Worm (Caenorhabditis elegans) whole organism, mixed stage, embryonic: ENCODE data around the gene ZK105.5.
A peak's percentile ranks its signal among the peaks of the same experiment; 100 is the strongest.

ENCODE experiments used
- elt-3 ChIP-seq: fragments of 150-350 bp; optimal IDR thresholded peaks from 2 replicates; lab custom pipeline; 2014; ENCODE audit warnings: missing biosample characterization, missing genetic modification characterization
- hlh-1 ChIP-seq: fragments of 150-350 bp; optimal IDR thresholded peaks from 2 replicates; lab custom pipeline; 2014; ENCODE audit warnings: missing biosample characterization, missing genetic modification reagents, missing genetic modification characterization
- lin-13 ChIP-seq: fragments of 150-350 bp; optimal IDR thresholded peaks from 2 replicates; lab custom pipeline; 2014; ENCODE audit warnings: missing biosample characterization, missing genetic modification characterization
- lin-32 ChIP-seq: fragments of 200-800 bp; sonication (Bioruptor generic); optimal IDR thresholded peaks from 2 replicates; lab custom pipeline; 2018; ENCODE audit warnings: mild to moderate bottlenecking, missing genetic modification characterization, missing compliant biosample characterization
- mab-5 ChIP-seq: fragments of 150-350 bp; optimal IDR thresholded peaks from 2 replicates; lab custom pipeline; 2014; ENCODE audit warnings: missing biosample characterization, missing genetic modification characterization
- mep-1 ChIP-seq: fragments of 150-350 bp; optimal IDR thresholded peaks from 2 replicates; lab custom pipeline; 2017; ENCODE audit warnings: missing biosample characterization, missing genetic modification reagents, missing genetic modification characterization, inconsistent platforms
- nhr-12 ChIP-seq: fragments of 150-350 bp; optimal IDR thresholded peaks from 2 replicates; lab custom pipeline; 2014; ENCODE audit warnings: missing biosample characterization, missing genetic modification characterization
- nhr-237 ChIP-seq: fragments of 150-350 bp; optimal IDR thresholded peaks from 2 replicates; lab custom pipeline; 2014; ENCODE audit warnings: missing biosample characterization, missing genetic modification characterization
- nhr-28 ChIP-seq: fragments of 150-350 bp; optimal IDR thresholded peaks from 2 replicates; lab custom pipeline; 2014; ENCODE audit warnings: missing biosample characterization, missing genetic modification characterization
- nhr-76 ChIP-seq: sonication (generic microtip); optimal IDR thresholded peaks from 2 replicates; lab custom pipeline; 2017; ENCODE audit warnings: missing biosample characterization, missing genetic modification characterization
- tbx-8 ChIP-seq: fragments of 200-800 bp; sonication (Bioruptor generic); optimal IDR thresholded peaks from 2 replicates; lab custom pipeline; 2018; ENCODE audit warnings: mild to moderate bottlenecking, missing genetic modification characterization, moderate library complexity, missing compliant biosample characterization
- unc-62 ChIP-seq: fragments of 150-350 bp; optimal IDR thresholded peaks from 2 replicates; lab custom pipeline; 2014; ENCODE audit warnings: missing biosample characterization, missing genetic modification reagents, missing genetic modification characterization
- ztf-11 ChIP-seq: fragments of 150-350 bp; optimal IDR thresholded peaks from 2 replicates; lab custom pipeline; 2014; ENCODE audit warnings: missing biosample characterization, missing genetic modification characterization

- TF ChIP-seq ztf-11 (tag; lab: Kevin White, UChicago) (no peak), lin-13 (tag; lab: Kevin White, UChicago) (no peak), nhr-76 (tag; lab: Kevin White, UChicago) (no peak), mep-1 (no peak), elt-3 (tag; lab: Kevin White, UChicago) (no peak), hlh-1 (tag; lab: Kevin White, UChicago) (no peak), mab-5 (tag; lab: Kevin White, UChicago) (no peak), tbx-8 (GFP tag; lab: Kevin White, UChicago) (no peak), nhr-28 (tag; lab: Kevin White, UChicago) (no peak), nhr-12 (tag; lab: Kevin White, UChicago) (no peak), unc-62 (GFP tag; lab: Kevin White, UChicago) (peak; percentile 55), nhr-237 (tag; lab: Kevin White, UChicago) (no peak), lin-32 (GFP tag; lab: Kevin White, UChicago) (no peak)
Measured at ce11 chrV:7741918-7742317, 24.4 kb upstream of the ZK105.5 start.
